Worm (Caenorhabditis elegans) whole organism, L2 larva: ENCODE results near the gene C18D4.12.

Experiments used
- F13H6.1 ChIP-seq: sonication (generic microtip); optimal IDR thresholded peaks from 2 replicates; lab custom pipeline; 2016; ENCODE audit warnings: missing genetic modification characterization, missing compliant biosample characterization
- Y55F3AM.14 ChIP-seq: fragments of 200-800 bp; sonication (Bioruptor generic); optimal IDR thresholded peaks from 2 replicates; lab custom pipeline; 2018; ENCODE audit warnings: mild to moderate bottlenecking, missing genetic modification characterization, missing compliant biosample characterization
- ZK546.5 ChIP-seq: sonication (generic microtip); optimal IDR thresholded peaks from 2 replicates; lab custom pipeline; 2017; ENCODE audit warnings: missing biosample characterization, missing genetic modification characterization
- alr-1 ChIP-seq: fragments of 150-350 bp; optimal IDR thresholded peaks from 2 replicates; lab custom pipeline; 2014; ENCODE audit warnings: missing biosample characterization, missing genetic modification characterization
- aly-2 ChIP-seq: fragments of 150-350 bp; optimal IDR thresholded peaks from 2 replicates; lab custom pipeline; 2014; ENCODE audit warnings: missing biosample characterization, missing genetic modification characterization
- ama-1 ChIP-seq: fragments of 150-350 bp; optimal IDR thresholded peaks from 2 replicates; lab custom pipeline; 2018; ENCODE audit warnings: inconsistent platforms
- blmp-1 ChIP-seq: sonication (generic microtip); optimal IDR thresholded peaks from 2 replicates; lab custom pipeline; 2017; ENCODE audit warnings: missing genetic modification characterization, mild to moderate bottlenecking, missing compliant biosample characterization, antibody characterized with exemption, moderate library complexity; ENCODE audit not compliant: insufficient read depth
- ceh-16 ChIP-seq: fragments of 150-350 bp; optimal IDR thresholded peaks from 2 replicates; lab custom pipeline; 2014; ENCODE audit warnings: missing biosample characterization, missing genetic modification characterization
- ceh-82 ChIP-seq: fragments of 150-350 bp; optimal IDR thresholded peaks from 2 replicates; lab custom pipeline; 2014; ENCODE audit warnings: missing biosample characterization, missing genetic modification characterization
- crh-2 ChIP-seq: sonication (generic microtip); optimal IDR thresholded peaks from 2 replicates; lab custom pipeline; 2017; ENCODE audit warnings: missing biosample characterization, missing genetic modification characterization
- dmd-4 ChIP-seq: sonication (generic microtip); optimal IDR thresholded peaks from 2 replicates; lab custom pipeline; 2017; ENCODE audit warnings: missing biosample characterization, missing genetic modification characterization
- egl-27 ChIP-seq: sonication (generic microtip); optimal IDR thresholded peaks from 3 replicates; lab custom pipeline; 2017; ENCODE audit warnings: missing biosample characterization, missing genetic modification reagents, missing genetic modification characterization
- elt-1 ChIP-seq: fragments of 150-350 bp; optimal IDR thresholded peaks from 2 replicates; lab custom pipeline; 2014; ENCODE audit warnings: missing biosample characterization, missing genetic modification characterization
- elt-3 ChIP-seq: sonication (generic microtip); optimal IDR thresholded peaks from 2 replicates; lab custom pipeline; 2017; ENCODE audit warnings: missing biosample characterization, missing genetic modification characterization
- fos-1 ChIP-seq: fragments of 150-350 bp; optimal IDR thresholded peaks from 2 replicates; lab custom pipeline; 2014; ENCODE audit warnings: missing biosample characterization, missing genetic modification characterization
- lin-11 ChIP-seq: fragments of 150-350 bp; sonication (generic microtip); optimal IDR thresholded peaks from 2 replicates; lab custom pipeline; 2014; ENCODE audit warnings: missing biosample characterization, missing genetic modification characterization, inconsistent platforms, mixed read lengths
- lin-13 ChIP-seq: fragments of 150-350 bp; optimal IDR thresholded peaks from 2 replicates; lab custom pipeline; 2014; ENCODE audit warnings: missing biosample characterization, missing genetic modification reagents, missing genetic modification characterization
- lin-39 ChIP-seq: fragments of 150-350 bp; optimal IDR thresholded peaks from 2 replicates; lab custom pipeline; 2014; ENCODE audit warnings: missing biosample characterization, missing genetic modification reagents, missing genetic modification characterization
- lsy-2 ChIP-seq, 2 experiments: fragments of 150-350 bp in 1 of 2; sonication (generic microtip) in 1 of 2; optimal IDR thresholded peaks; 2 replicates each; lab custom pipeline; 2014 to 2017; ENCODE audit warnings: missing biosample characterization in 2 of 2, missing genetic modification characterization in 2 of 2
- mdl-1 ChIP-seq, 2 experiments: fragments of 150-350 bp in 1 of 2; sonication (generic microtip) in 1 of 2; optimal IDR thresholded peaks; 2 replicates each; lab custom pipeline; 2017; ENCODE audit warnings: missing biosample characterization in 2 of 2, missing genetic modification characterization in 2 of 2
- nhr-10 ChIP-seq: sonication (generic microtip); optimal IDR thresholded peaks from 2 replicates; lab custom pipeline; 2017; ENCODE audit warnings: missing biosample characterization, missing genetic modification characterization
- nhr-11 ChIP-seq: fragments of 150-350 bp; optimal IDR thresholded peaks from 2 replicates; lab custom pipeline; 2014; ENCODE audit warnings: missing biosample characterization, missing genetic modification characterization
- nhr-12 ChIP-seq: fragments of 150-350 bp; optimal IDR thresholded peaks from 2 replicates; lab custom pipeline; 2014; ENCODE audit warnings: missing biosample characterization, missing genetic modification characterization
- nhr-21 ChIP-seq: fragments of 150-350 bp; optimal IDR thresholded peaks from 2 replicates; lab custom pipeline; 2014; ENCODE audit warnings: missing biosample characterization, missing genetic modification characterization
- nhr-23 ChIP-seq: fragments of 150-350 bp; optimal IDR thresholded peaks from 2 replicates; lab custom pipeline; 2014; ENCODE audit warnings: missing biosample characterization, missing genetic modification reagents, missing genetic modification characterization
- nhr-237 ChIP-seq: fragments of 150-350 bp; optimal IDR thresholded peaks from 2 replicates; lab custom pipeline; 2014; ENCODE audit warnings: missing biosample characterization, missing genetic modification characterization
- nhr-25 ChIP-seq: fragments of 150-350 bp; sonication (generic microtip); optimal IDR thresholded peaks from 3 replicates; lab custom pipeline; 2014; ENCODE audit warnings: missing biosample characterization, missing genetic modification characterization
- nhr-6 ChIP-seq: fragments of 150-350 bp; optimal IDR thresholded peaks from 2 replicates; lab custom pipeline; 2014; ENCODE audit warnings: missing biosample characterization, missing genetic modification characterization
- nhr-77 ChIP-seq: fragments of 150-350 bp; optimal IDR thresholded peaks from 2 replicates; lab custom pipeline; 2014; ENCODE audit warnings: missing biosample characterization, missing genetic modification characterization
- peb-1 ChIP-seq: fragments of 150-350 bp; optimal IDR thresholded peaks from 2 replicates; lab custom pipeline; 2014; ENCODE audit warnings: missing biosample characterization, missing genetic modification characterization
- sem-4 ChIP-seq: fragments of 150-350 bp; optimal IDR thresholded peaks from 2 replicates; lab custom pipeline; 2014; ENCODE audit warnings: missing biosample characterization, missing genetic modification reagents, missing genetic modification characterization
- skn-1 ChIP-seq: sonication (generic microtip); optimal IDR thresholded peaks from 2 replicates; lab custom pipeline; 2017; ENCODE audit warnings: missing biosample characterization, missing genetic modification characterization
- sma-3 ChIP-seq: sonication (generic microtip); optimal IDR thresholded peaks from 2 replicates; lab custom pipeline; 2016; ENCODE audit warnings: missing genetic modification reagents, missing genetic modification characterization, missing compliant biosample characterization
- sma-9 ChIP-seq, 2 experiments: fragments of 150-350 bp in 1 of 2; sonication (generic microtip) in 1 of 2; optimal IDR thresholded peaks; 2 replicates each; lab custom pipeline; 2014 to 2016; ENCODE audit warnings: missing genetic modification characterization in 2 of 2, mild to moderate bottlenecking in 1 of 2, missing biosample characterization in 1 of 2, missing compliant biosample characterization in 1 of 2, missing genetic modification reagents in 1 of 2, moderate library complexity in 1 of 2
- unc-55 ChIP-seq: fragments of 150-350 bp; sonication (generic microtip); optimal IDR thresholded peaks from 3 replicates; lab custom pipeline; 2014; ENCODE audit warnings: missing biosample characterization, missing genetic modification reagents, missing genetic modification characterization
- unc-62 ChIP-seq: fragments of 150-350 bp; optimal IDR thresholded peaks from 2 replicates; lab custom pipeline; 2014; ENCODE audit warnings: missing biosample characterization, missing genetic modification reagents, missing genetic modification characterization
- zag-1 ChIP-seq: fragments of 150-350 bp; optimal IDR thresholded peaks from 2 replicates; lab custom pipeline; 2014; ENCODE audit warnings: missing biosample characterization, missing genetic modification characterization
- ztf-4 ChIP-seq: fragments of 150-350 bp; optimal IDR thresholded peaks from 2 replicates; lab custom pipeline; 2014; ENCODE audit warnings: missing biosample characterization, missing genetic modification characterization

The C18D4.12 gene

DNA sequence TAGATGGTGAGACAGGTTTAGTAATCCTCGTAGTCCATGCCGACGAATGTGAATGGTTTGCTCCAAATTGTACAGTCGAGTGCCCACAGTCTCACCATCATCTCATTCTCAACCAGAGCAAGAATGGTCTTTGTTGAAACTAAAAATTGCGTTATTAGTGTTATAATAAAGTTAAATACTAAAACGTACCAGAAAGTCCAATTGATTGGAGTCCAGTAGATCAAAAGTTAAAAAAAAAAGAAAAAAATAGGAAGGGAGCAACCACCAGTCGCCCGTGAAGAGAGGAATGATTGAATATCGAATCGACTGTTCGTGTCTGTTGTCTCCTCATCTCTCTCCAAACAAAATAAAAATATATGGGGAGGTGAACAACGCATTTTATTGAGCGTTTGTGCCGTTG lies at the start of gene C18D4.12:
Gene C18D4.12, minus strand, starts transcription at position 101 of the 400 bp plus-strand sequence.
- TF ChIP-seq unc-55 (GFP tag; lab: Kevin White, UChicago) (no peak), aly-2 (tag; lab: Kevin White, UChicago) (no peak), sem-4 (tag; lab: Kevin White, UChicago) (no peak), dmd-4 (tag; lab: Kevin White, UChicago) (no peak), nhr-25 (tag; lab: Kevin White, UChicago) (no peak), nhr-23 (tag; lab: Kevin White, UChicago) (no peak), nhr-21 (tag; lab: Kevin White, UChicago) (no peak), nhr-6 (tag; lab: Kevin White, UChicago) (no peak), nhr-12 (no peak), ama-1 (no peak), blmp-1 (tag; lab: Kevin White, UChicago) (no peak), ztf-4 (tag; lab: Kevin White, UChicago) (no peak), lin-11 (tag; lab: Kevin White, UChicago) (no peak), nhr-237 (no peak), mdl-1 (tag; optimal IDR thresholded peaks at IDR 0.05; lab: Kevin White, UChicago) (no peak), alr-1 (tag; lab: Kevin White, UChicago) (no peak), crh-2 (tag; lab: Kevin White, UChicago) (no peak), nhr-77 (no peak), elt-1 (no peak)

DNA sequence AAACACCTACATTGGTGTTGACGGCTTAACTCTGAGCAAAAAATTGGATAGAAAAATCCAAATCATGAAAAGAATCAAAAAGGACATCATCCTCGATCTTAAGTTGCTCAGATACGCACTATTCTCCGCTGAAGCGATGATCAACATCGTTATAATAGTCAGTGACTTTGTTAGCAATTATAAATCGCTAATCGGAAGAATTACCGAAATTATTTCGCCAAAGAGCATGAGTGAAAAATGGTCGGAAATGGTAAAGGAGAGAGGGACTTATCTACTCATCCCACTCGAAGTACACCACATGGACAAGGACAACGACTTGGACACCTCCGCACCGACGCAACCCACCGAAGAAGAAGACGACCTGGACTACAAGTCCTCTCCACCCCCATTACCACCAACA lies 49.6 kb upstream of the C18D4.12 start:
- no peak for TF ChIP-seq lin-11 (tag; lab: Kevin White, UChicago)
- no peak for TF ChIP-seq elt-3 (tag; lab: Kevin White, UChicago)
- TF ChIP-seq elt-1, result no peak
- no peak for TF ChIP-seq F13H6.1 (tag; lab: Kevin White, UChicago)
- no peak for TF ChIP-seq sem-4 (tag; lab: Kevin White, UChicago)
- no peak for TF ChIP-seq nhr-10
- TF ChIP-seq peb-1 (tag; lab: Kevin White, UChicago), result no peak
- no peak for TF ChIP-seq skn-1 (tag; lab: Kevin White, UChicago)
- no peak for TF ChIP-seq sma-9 (GFP tag; optimal IDR thresholded peaks at IDR 0.05; lab: Kevin White, UChicago)
- no peak for TF ChIP-seq sma-9 (tag; optimal IDR thresholded peaks at IDR 0.05; lab: Kevin White, UChicago)
- TF ChIP-seq nhr-12, result no peak
- no peak for TF ChIP-seq fos-1 (tag; lab: Kevin White, UChicago)
- no peak for TF ChIP-seq nhr-6 (tag; lab: Kevin White, UChicago)
- no peak for TF ChIP-seq lin-13 (GFP tag; lab: Kevin White, UChicago)

DNA sequence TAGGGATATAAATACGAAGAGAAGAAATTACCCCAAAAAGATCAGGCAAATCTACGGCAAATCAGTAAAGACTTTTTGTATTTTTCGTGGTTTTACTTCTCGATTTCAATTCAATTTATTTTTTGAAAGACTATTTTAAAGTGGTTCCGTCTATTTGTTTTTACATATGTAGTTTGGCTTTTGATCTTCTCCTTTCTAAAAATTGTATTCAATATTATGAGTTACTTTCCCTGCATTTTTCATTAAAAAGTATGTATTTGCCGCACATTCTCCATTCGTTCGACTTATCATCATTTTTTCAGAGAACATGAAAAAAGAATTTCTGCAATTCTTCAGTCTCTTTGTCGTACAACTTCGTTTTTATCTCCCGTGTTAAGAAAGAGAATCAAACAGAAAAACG lies 36.5 kb upstream of the C18D4.12 start, which contains the start of gene C38D9.2:
Gene C38D9.2, plus strand, starts transcription at position 301 of the 400 bp plus-strand sequence.
- no peak for TF ChIP-seq ceh-16

DNA sequence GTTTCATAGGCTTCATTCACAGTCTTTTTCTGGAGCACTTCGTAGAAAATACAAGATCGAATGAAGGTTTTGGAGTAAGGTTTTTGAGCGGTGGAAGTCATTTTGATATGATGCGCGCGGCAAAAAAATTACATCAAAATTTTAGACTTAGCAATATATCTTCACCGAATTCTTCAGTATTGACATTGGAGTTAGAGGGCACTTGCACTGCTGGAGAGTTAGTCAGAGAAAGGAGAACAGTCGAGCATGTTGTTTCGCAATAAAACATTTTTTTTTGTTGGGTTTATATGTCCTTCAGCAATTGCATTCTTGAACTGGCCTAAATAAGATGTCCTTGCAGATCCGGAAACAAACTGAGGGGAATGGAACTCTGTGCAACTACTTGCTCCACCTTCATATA lies 35.5 kb upstream of the C18D4.12 start, which contains the start of gene fbxa-171:
Gene fbxa-171, minus strand, starts transcription at position 101 of the 400 bp plus-strand sequence.
- TF ChIP-seq sma-3, result no peak
- no peak for TF ChIP-seq unc-55 (GFP tag; lab: Kevin White, UChicago)
- no peak for TF ChIP-seq elt-1
- no peak for TF ChIP-seq lsy-2 (tag; optimal IDR thresholded peaks at IDR 0.05; lab: Kevin White, UChicago)
- TF ChIP-seq nhr-11 (tag; lab: Kevin White, UChicago), result no peak
- TF ChIP-seq crh-2 (tag; lab: Kevin White, UChicago), result no peak
- TF ChIP-seq nhr-237, result no peak
- TF ChIP-seq mdl-1 (tag; optimal IDR thresholded peaks at IDR 0.05; lab: Kevin White, UChicago), result no peak
- TF ChIP-seq nhr-12, result no peak
- no peak for TF ChIP-seq F13H6.1 (tag; lab: Kevin White, UChicago)
- TF ChIP-seq blmp-1 (tag; lab: Kevin White, UChicago), result no peak
- TF ChIP-seq dmd-4 (tag; lab: Kevin White, UChicago), result no peak
- TF ChIP-seq egl-27, result no peak
- TF ChIP-seq lin-39 (tag; lab: Kevin White, UChicago), result no peak
- TF ChIP-seq nhr-21 (tag; lab: Kevin White, UChicago), result no peak

DNA sequence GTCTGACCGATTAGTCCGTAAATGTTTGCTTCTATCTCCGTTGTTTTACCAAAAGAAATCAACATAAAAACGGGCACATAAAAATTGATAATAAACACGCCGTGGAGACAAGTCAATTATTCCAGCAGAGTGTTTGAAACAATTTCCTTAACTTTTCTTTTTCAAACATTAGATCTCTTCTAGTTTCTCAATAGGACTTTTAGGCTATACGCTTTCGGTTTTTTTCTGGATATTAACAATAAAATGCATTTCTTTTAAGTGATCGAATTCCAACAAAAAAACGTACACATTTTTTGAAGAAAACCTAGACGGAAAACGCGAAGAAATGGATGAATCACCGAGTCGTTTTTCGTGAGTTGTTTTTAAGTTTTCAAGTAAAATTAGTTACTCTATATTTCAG lies 28.6 kb upstream of the C18D4.12 start, which contains the start of gene fbxa-172:
Gene fbxa-172, plus strand, starts transcription at position 301 of the 400 bp plus-strand sequence.
- no peak for TF ChIP-seq fos-1 (tag; lab: Kevin White, UChicago)
- no peak for TF ChIP-seq sem-4 (tag; lab: Kevin White, UChicago)
- no peak for TF ChIP-seq ceh-82 (tag; lab: Kevin White, UChicago)
- TF ChIP-seq zag-1 (tag; lab: Kevin White, UChicago), result no peak
- TF ChIP-seq nhr-6 (tag; lab: Kevin White, UChicago), result no peak
- no peak for TF ChIP-seq ZK546.5 (tag; lab: Kevin White, UChicago)
- no peak for TF ChIP-seq unc-62 (GFP tag; lab: Kevin White, UChicago)
- no peak for TF ChIP-seq Y55F3AM.14 (GFP tag; lab: Kevin White, UChicago)
